Fruit fly (Drosophila melanogaster) whole organism, adult: ENCODE measurements around the gene nmo.

Experiments used
- CG12768 ChIP-seq: fragments of 200-800 bp; sonication (Bioruptor generic); optimal IDR thresholded peaks from 2 replicates; lab custom pipeline; 2017; ENCODE audit warnings: missing biosample characterization, missing genetic modification characterization, mild to moderate bottlenecking, moderate library complexity, missing genetic modification reagents
- CG14711 ChIP-seq: fragments of 200-800 bp; sonication (Bioruptor generic); optimal IDR thresholded peaks from 2 replicates; lab custom pipeline; 2018; ENCODE audit warnings: missing biosample characterization, mild to moderate bottlenecking, missing genetic modification characterization, moderate library complexity
- CG5204 ChIP-seq: fragments of 200-800 bp; sonication (Bioruptor generic); optimal IDR thresholded peaks from 2 replicates; lab custom pipeline; 2016; ENCODE audit warnings: missing biosample characterization, missing genetic modification characterization
- Hr96 ChIP-seq: fragments of 200-800 bp; sonication (Bioruptor generic); optimal IDR thresholded peaks from 2 replicates; lab custom pipeline; 2016; ENCODE audit warnings: missing biosample characterization, missing genetic modification characterization
- cic ChIP-seq: fragments of 200-800 bp; sonication (Bioruptor generic); optimal IDR thresholded peaks from 2 replicates; lab custom pipeline; 2017; ENCODE audit warnings: missing biosample characterization, mild to moderate bottlenecking, missing genetic modification characterization, moderate library complexity
- tj ChIP-seq: fragments of 200-800 bp; sonication (Bioruptor generic); optimal IDR thresholded peaks from 3 replicates; lab custom pipeline; 2017; ENCODE audit warnings: missing biosample characterization, mild to moderate bottlenecking, missing genetic modification characterization, moderate library complexity

- TF ChIP-seq CG14711 (no peak), Hr96 (no peak), CG12768 (GFP tag; lab: Kevin White, UChicago) (no peak), cic (no peak), tj (GFP tag; lab: Kevin White, UChicago) (no peak), CG5204 (no peak)
Measured at dm6 chr3L:7984623-7985237, 5.9 kb downstream of the nmo start.
